Worm (Caenorhabditis elegans) whole organism, mixed stage, embryonic: Measurements from ENCODE around the gene glb-21.
"Not testable (repeated sequence)": the region's sequence is repeated elsewhere in the genome, so short reads cannot be mapped to it uniquely, and the experiment has no call there.

Source experiments
- bed-3 ChIP-seq: fragments of 200-800 bp; sonication (Bioruptor generic); optimal IDR thresholded peaks from 3 replicates; lab custom pipeline; 2018; ENCODE audit warnings: mild to moderate bottlenecking, missing genetic modification characterization, moderate library complexity, missing compliant biosample characterization
- blmp-1 ChIP-seq: fragments of 150-350 bp; optimal IDR thresholded peaks from 2 replicates; lab custom pipeline; 2014; ENCODE audit warnings: missing biosample characterization, missing genetic modification characterization
- ceh-39 ChIP-seq: fragments of 150-350 bp; optimal IDR thresholded peaks from 2 replicates; lab custom pipeline; 2014; ENCODE audit warnings: missing biosample characterization, missing genetic modification characterization
- ceh-43 ChIP-seq: fragments of 200-800 bp; sonication (Bioruptor generic); optimal IDR thresholded peaks from 2 replicates; lab custom pipeline; 2018; ENCODE audit warnings: mild to moderate bottlenecking, missing genetic modification characterization, moderate library complexity, missing compliant biosample characterization
- ceh-83 ChIP-seq: fragments of 200-800 bp; sonication (Bioruptor generic); optimal IDR thresholded peaks from 2 replicates; lab custom pipeline; 2018; ENCODE audit warnings: mild to moderate bottlenecking, missing genetic modification characterization, missing compliant biosample characterization
- ces-1 ChIP-seq: fragments of 150-350 bp; optimal IDR thresholded peaks from 2 replicates; lab custom pipeline; 2014; ENCODE audit warnings: missing biosample characterization, missing genetic modification reagents, missing genetic modification characterization
- cnd-1 ChIP-seq: fragments of 200-800 bp; sonication (Bioruptor generic); optimal IDR thresholded peaks from 2 replicates; lab custom pipeline; 2018; ENCODE audit warnings: mild to moderate bottlenecking, missing genetic modification characterization, missing compliant biosample characterization
- drap-1 ChIP-seq: fragments of 200-800 bp; sonication (Bioruptor generic); optimal IDR thresholded peaks from 3 replicates; lab custom pipeline; 2018; ENCODE audit warnings: mild to moderate bottlenecking, missing genetic modification characterization, missing compliant biosample characterization
- elt-1 ChIP-seq: sonication (generic microtip); optimal IDR thresholded peaks from 2 replicates; lab custom pipeline; 2017; ENCODE audit warnings: missing genetic modification characterization, mild to moderate bottlenecking, missing compliant biosample characterization, antibody characterized with exemption, moderate library complexity, borderline replicate concordance; ENCODE audit not compliant: insufficient read depth
- elt-3 ChIP-seq: fragments of 150-350 bp; optimal IDR thresholded peaks from 2 replicates; lab custom pipeline; 2014; ENCODE audit warnings: missing biosample characterization, missing genetic modification characterization
- flh-1 ChIP-seq: fragments of 200-800 bp; sonication (Bioruptor generic); optimal IDR thresholded peaks from 2 replicates; lab custom pipeline; 2018; ENCODE audit warnings: mild to moderate bottlenecking, missing genetic modification characterization, moderate library complexity, missing compliant biosample characterization
- ham-2 ChIP-seq: fragments of 200-800 bp; sonication (Bioruptor generic); optimal IDR thresholded peaks from 2 replicates; lab custom pipeline; 2018; ENCODE audit warnings: mild to moderate bottlenecking, missing genetic modification characterization, missing compliant biosample characterization
- hlh-1 ChIP-seq: fragments of 150-350 bp; optimal IDR thresholded peaks from 2 replicates; lab custom pipeline; 2014; ENCODE audit warnings: missing biosample characterization, missing genetic modification reagents, missing genetic modification characterization
- lin-13 ChIP-seq: fragments of 150-350 bp; optimal IDR thresholded peaks from 2 replicates; lab custom pipeline; 2014; ENCODE audit warnings: missing biosample characterization, missing genetic modification characterization
- mab-5 ChIP-seq: fragments of 150-350 bp; optimal IDR thresholded peaks from 2 replicates; lab custom pipeline; 2014; ENCODE audit warnings: missing biosample characterization, missing genetic modification characterization
- nhr-76 ChIP-seq: sonication (generic microtip); optimal IDR thresholded peaks from 2 replicates; lab custom pipeline; 2017; ENCODE audit warnings: missing biosample characterization, missing genetic modification characterization
- pha-4 ChIP-seq: fragments of 150-350 bp; optimal IDR thresholded peaks from 2 replicates; lab custom pipeline; 2018; ENCODE audit warnings: missing biosample characterization, missing genetic modification reagents, missing genetic modification characterization
- sem-2 ChIP-seq: fragments of 200-800 bp; sonication (Bioruptor generic); optimal IDR thresholded peaks from 2 replicates; lab custom pipeline; 2018; ENCODE audit warnings: mild to moderate bottlenecking, missing genetic modification characterization, missing compliant biosample characterization
- snpc-4 ChIP-seq: fragments of 150-350 bp; optimal IDR thresholded peaks from 2 replicates; lab custom pipeline; 2014; ENCODE audit warnings: missing biosample characterization, missing genetic modification characterization
- tbx-8 ChIP-seq: fragments of 200-800 bp; sonication (Bioruptor generic); optimal IDR thresholded peaks from 2 replicates; lab custom pipeline; 2018; ENCODE audit warnings: mild to moderate bottlenecking, missing genetic modification characterization, moderate library complexity, missing compliant biosample characterization
- unc-120 ChIP-seq: sonication (generic microtip); optimal IDR thresholded peaks from 2 replicates; lab custom pipeline; 2017; ENCODE audit warnings: missing genetic modification characterization, missing compliant biosample characterization; ENCODE audit not compliant: poor library complexity, severe bottlenecking
- unc-39 ChIP-seq: fragments of 150-350 bp; optimal IDR thresholded peaks from 2 replicates; lab custom pipeline; 2014; ENCODE audit warnings: missing biosample characterization, missing genetic modification characterization
- unc-62 ChIP-seq: fragments of 150-350 bp; optimal IDR thresholded peaks from 2 replicates; lab custom pipeline; 2014; ENCODE audit warnings: missing biosample characterization, missing genetic modification reagents, missing genetic modification characterization
- zip-8 ChIP-seq: fragments of 150-350 bp; optimal IDR thresholded peaks from 2 replicates; lab custom pipeline; 2014; ENCODE audit warnings: missing biosample characterization, missing genetic modification characterization

The glb-21 gene

DNA sequence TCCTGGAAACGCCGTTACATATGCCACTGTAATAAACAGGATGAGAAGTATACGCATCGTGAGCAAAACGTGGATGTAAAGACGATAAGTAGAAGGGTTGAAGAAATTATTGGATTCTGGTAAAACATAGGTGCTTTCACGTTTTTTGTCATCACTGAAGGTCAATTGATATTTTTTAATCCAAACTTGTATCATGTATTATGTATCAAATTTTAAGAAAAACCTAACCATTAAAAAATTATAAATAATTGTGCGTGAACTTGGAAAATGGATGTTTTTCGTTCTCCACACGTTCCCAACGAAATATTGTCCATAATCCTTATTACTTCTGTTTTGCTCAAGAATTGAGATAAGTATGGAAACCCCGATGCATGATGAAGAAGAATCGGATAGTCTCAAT, 21.5 kb downstream of the glb-21 start, which contains the start of gene R102.8:
Gene R102.8 (minus strand): TSS at position 101 of the 400 bp plus-strand sequence.
- TF ChIP-seq tbx-8 (no peak), cnd-1 (tag; lab: Kevin White, UChicago) (no peak), snpc-4 (tag; lab: Kevin White, UChicago) (no peak), ces-1 (no peak), unc-120 (tag; lab: Kevin White, UChicago) (no peak), hlh-1 (tag; lab: Kevin White, UChicago) (no peak), elt-3 (tag; lab: Kevin White, UChicago) (no peak), sem-2 (no peak), ceh-39 (tag; lab: Kevin White, UChicago) (no peak), unc-39 (tag; lab: Kevin White, UChicago) (no peak), ceh-83 (no peak), flh-1 (GFP tag; lab: Kevin White, UChicago) (no peak), elt-1 (tag; lab: Kevin White, UChicago) (no peak), unc-62 (GFP tag; lab: Kevin White, UChicago) (no peak)

DNA sequence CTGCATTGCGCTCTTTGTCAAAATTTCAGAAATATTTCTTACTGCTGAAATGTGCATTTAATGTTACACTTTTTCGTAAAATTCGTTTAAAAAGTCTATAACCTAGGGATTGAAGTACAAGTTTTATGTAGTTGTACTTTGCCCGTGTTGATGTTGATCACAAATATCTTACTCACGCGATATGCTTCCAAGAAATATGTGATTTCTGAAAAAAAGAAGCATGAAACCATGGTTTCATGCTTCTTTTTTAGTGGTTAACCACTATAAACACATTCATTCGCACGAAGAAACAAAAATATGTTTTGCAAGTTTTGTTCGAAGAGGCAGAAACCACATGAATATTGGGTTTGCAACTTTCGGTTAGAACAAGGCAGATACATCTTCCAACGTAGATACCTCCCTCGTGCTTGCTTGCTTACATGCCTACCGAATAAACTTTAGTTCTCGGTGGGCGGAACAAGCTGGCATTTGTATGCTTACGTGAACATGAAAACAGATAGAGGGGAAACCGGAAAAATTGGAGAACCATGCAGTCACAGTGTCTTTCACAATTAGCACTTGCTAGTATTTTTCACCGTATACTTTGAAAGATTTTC, 22.5 kb downstream of the glb-21 start, which contains the start of gene R102.3:
Gene R102.3 (plus strand): TSS at position 546 of the 596 bp plus-strand sequence.
- TF ChIP-seq ceh-43 (GFP tag; lab: Kevin White, UChicago) (no peak), ham-2 (GFP tag; lab: Kevin White, UChicago) (no peak), tbx-8 (no peak), ceh-39 (tag; lab: Kevin White, UChicago) (no peak), sem-2 (no peak), hlh-1 (tag; lab: Kevin White, UChicago) (no peak), pha-4 (no peak)
- TF ChIP-seq, all 35 proteins: peak for 0

DNA sequence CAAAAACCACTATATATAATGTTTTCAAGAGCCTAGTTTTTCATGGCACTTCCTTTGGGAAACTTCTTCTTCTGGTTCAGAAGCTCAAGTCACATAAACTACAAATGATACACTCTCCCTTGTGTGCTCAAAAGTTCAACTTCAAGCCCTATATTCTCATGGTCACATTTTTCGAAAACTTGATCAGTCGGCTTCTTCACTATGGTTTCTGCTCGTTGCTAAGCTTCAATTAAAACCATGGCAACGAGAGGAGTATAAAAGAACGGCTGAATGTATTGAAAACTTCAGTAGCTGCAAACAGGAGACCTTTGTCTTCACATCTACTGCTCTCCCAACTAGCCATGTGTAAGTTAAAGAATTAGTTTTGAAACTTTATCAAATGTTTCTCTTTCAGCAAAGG, 24.3 kb downstream of the glb-21 start, which contains the start of gene R102.2:
Gene R102.2 (plus strand): TSS at position 301 of the 400 bp plus-strand sequence.
- TF ChIP-seq zip-8 (tag; lab: Kevin White, UChicago); bed-3 (GFP tag; lab: Kevin White, UChicago); ceh-39 (tag; lab: Kevin White, UChicago): not testable (repeated sequence)

DNA sequence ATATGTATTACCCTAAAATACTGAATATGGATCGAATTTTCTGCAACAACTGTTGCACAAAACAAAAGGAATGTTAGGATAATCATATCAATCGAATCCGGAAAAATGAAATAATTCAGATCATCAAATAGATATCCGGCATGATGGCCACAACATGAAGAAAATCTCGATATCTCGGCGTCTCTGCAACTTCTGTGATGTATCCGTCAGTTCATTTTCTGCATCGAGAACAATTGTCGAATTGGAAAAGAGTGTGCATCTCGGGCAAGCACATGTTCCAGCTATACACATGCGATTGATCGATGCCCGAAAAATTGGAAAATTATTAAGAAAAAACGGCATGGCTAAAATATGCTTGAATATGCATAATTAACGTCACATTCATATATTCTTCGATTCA, 25.8 kb downstream of the glb-21 start, which contains the start of the genes K08C7.6 and R102.1:
Gene K08C7.6 (minus strand): TSS at position 101 of the 400 bp plus-strand sequence.
Gene R102.1 (plus strand): TSS at position 291 of the 400 bp plus-strand sequence.
- TF ChIP-seq unc-39 (tag; lab: Kevin White, UChicago) (no peak), elt-1 (tag; lab: Kevin White, UChicago) (no peak), unc-120 (tag; lab: Kevin White, UChicago) (peak; percentile 16), flh-1 (GFP tag; lab: Kevin White, UChicago) (no peak), elt-3 (tag; lab: Kevin White, UChicago) (no peak), drap-1 (GFP tag; lab: Kevin White, UChicago) (no peak)

DNA sequence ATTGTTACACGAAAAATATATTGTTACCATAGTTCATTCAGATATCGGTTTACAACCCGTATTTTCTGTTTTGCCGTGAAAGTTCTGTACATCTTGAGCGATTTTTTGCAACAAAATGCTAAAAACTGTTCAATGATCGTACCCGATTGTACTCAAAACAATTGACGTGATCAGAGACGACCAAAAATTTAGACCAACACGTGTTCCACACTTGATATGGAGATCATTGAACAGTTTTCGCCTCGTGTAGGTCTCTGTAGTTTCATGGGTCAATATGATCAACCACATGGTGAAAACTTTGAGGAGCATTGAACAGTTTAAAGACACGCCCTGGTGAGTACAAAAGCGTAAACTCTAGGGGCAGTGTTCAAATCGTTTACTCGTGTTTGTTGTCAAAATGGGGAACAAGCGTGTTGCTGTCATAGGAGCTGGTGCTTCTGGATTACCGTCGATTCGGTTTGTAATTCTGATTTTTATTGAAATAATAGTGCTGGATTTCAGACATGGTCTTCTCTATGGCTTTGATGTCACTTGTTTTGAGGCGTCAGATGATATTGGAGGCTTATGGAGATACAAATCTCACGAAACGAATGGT, 29.3 kb downstream of the glb-21 start, which contains the start of gene fmo-2:
Gene fmo-2 (plus strand): TSS at position 370 of the 595 bp plus-strand sequence.
- TF ChIP-seq lin-13 (tag; lab: Kevin White, UChicago) (no peak), ceh-43 (GFP tag; lab: Kevin White, UChicago) (no peak), elt-1 (tag; lab: Kevin White, UChicago) (no peak), ceh-83 (no peak)

DNA sequence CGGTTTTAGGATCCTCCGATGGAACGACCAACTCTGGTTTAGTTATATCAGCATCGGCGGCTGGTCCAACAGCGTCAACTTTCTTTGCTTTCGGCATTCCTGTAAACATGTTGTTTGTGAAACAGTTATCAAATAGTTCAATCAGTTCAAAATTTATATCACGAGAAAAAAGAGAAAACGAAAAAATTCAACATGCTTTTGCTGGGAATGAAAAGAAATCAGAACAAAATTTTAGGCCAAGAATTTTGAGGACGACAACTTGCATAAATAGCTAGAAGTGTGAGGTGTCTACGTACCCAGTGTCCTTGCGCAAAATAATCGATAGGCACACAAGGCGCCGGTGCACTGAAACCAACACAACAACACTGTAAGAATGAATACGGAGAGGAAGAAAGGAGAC, 31.2 kb downstream of the glb-21 start, which contains the start of gene K08C7.4:
Gene K08C7.4 (minus strand): TSS at position 101 of the 400 bp plus-strand sequence.
- no peak for TF ChIP-seq nhr-76 (tag; lab: Kevin White, UChicago)

DNA sequence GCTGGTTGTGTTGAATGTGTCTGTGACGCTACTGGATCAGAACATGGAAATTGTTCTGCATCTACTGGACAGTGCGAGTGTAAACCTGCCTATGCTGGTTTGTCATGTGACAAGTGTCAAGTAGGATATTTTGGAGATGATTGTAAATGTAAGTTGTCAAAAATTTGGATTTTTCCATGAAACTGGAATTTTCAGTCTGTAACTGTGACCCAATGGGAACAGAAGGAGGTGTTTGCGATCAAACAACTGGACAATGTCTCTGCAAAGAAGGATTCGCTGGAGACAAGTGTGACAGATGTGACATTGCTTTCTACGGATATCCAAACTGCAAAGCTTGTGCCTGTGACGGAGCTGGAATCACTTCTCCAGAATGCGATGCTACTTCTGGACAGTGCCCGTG, 43.0 kb downstream of the glb-21 start:
- TF ChIP-seq blmp-1 (no peak), ces-1 (no peak), unc-120 (tag; lab: Kevin White, UChicago) (no peak), snpc-4 (tag; lab: Kevin White, UChicago) (no peak), hlh-1 (tag; lab: Kevin White, UChicago) (no peak), mab-5 (no peak)
